Worm (Caenorhabditis elegans) whole organism, L4 larva: Measurements from ENCODE around the gene T08D10.5.

Source experiments
- F37D6.2 ChIP-seq: sonication (generic microtip); optimal IDR thresholded peaks from 2 replicates; lab custom pipeline; 2016; ENCODE audit warnings: mild to moderate bottlenecking, missing genetic modification characterization, missing compliant biosample characterization
- R02D3.7 ChIP-seq: fragments of 150-350 bp; sonication (generic microtip); optimal IDR thresholded peaks from 3 replicates; lab custom pipeline; 2014; ENCODE audit warnings: missing biosample characterization, missing genetic modification characterization
- T26A8.4 ChIP-seq: fragments of 200-800 bp; sonication (Bioruptor generic); IDR thresholded peaks from 2 replicates; pipeline ENCODE4 v1.3.6; 2022; ENCODE audit warnings: missing genetic modification characterization, missing compliant biosample characterization
- Y48G9A.11 ChIP-seq: fragments of 200-800 bp; sonication (Bioruptor generic); IDR thresholded peaks from 2 replicates; pipeline ENCODE4 v1.3.6; 2022; ENCODE audit warnings: missing genetic modification reagents, missing genetic modification characterization, missing compliant biosample characterization
- Y5F2A.4 ChIP-seq: fragments of 200-800 bp; sonication (Bioruptor generic); optimal IDR thresholded peaks from 2 replicates; lab custom pipeline; 2018; ENCODE audit warnings: mild to moderate bottlenecking, missing genetic modification characterization, missing compliant biosample characterization
- aly-2 ChIP-seq: sonication (generic microtip); optimal IDR thresholded peaks from 2 replicates; lab custom pipeline; 2018; ENCODE audit warnings: missing biosample characterization, missing genetic modification characterization
- arid-1 ChIP-seq: fragments of 200-800 bp; sonication (Bioruptor generic); conservative IDR thresholded peaks from 2 replicates; pipeline ENCODE4 v1.3.6; 2022; ENCODE audit warnings: missing genetic modification reagents, missing genetic modification characterization, missing compliant biosample characterization
- ceh-28 ChIP-seq: fragments of 150-350 bp; optimal IDR thresholded peaks from 2 replicates; lab custom pipeline; 2014; ENCODE audit warnings: missing biosample characterization, missing genetic modification reagents, missing genetic modification characterization
- ceh-44 ChIP-seq: fragments of 200-800 bp; sonication (Bioruptor generic); IDR thresholded peaks from 2 replicates; pipeline ENCODE4 v1.3.6; 2022; ENCODE audit warnings: missing genetic modification reagents, missing genetic modification characterization, missing compliant biosample characterization
- ceh-82 ChIP-seq: sonication (generic microtip); optimal IDR thresholded peaks from 2 replicates; lab custom pipeline; 2017; ENCODE audit warnings: missing biosample characterization, missing genetic modification characterization
- cey-2 ChIP-seq: sonication (generic microtip); optimal IDR thresholded peaks from 3 replicates; lab custom pipeline; 2017; ENCODE audit warnings: missing genetic modification characterization, mild to moderate bottlenecking, missing compliant biosample characterization, antibody characterized with exemption, borderline replicate concordance; ENCODE audit not compliant: insufficient read depth
- daf-16 ChIP-seq, 3 experiments: sonication (generic microtip); optimal IDR thresholded peaks; 2 replicates each; lab custom pipeline; 2016 to 2017; ENCODE audit warnings: missing genetic modification characterization in 3 of 3, missing genetic modification reagents in 3 of 3, mild to moderate bottlenecking in 2 of 3, missing compliant biosample characterization in 2 of 3, missing biosample characterization in 1 of 3, moderate library complexity in 1 of 3
- daf-19 ChIP-seq: fragments of 200-800 bp; sonication (Bioruptor generic); conservative IDR thresholded peaks from 2 replicates; pipeline ENCODE4 v1.3.6; 2022; ENCODE audit warnings: missing genetic modification characterization, missing compliant biosample characterization
- duxl-1 ChIP-seq: sonication (generic microtip); optimal IDR thresholded peaks from 2 replicates; lab custom pipeline; 2016; ENCODE audit warnings: mild to moderate bottlenecking, missing genetic modification characterization, moderate library complexity, missing compliant biosample characterization; ENCODE audit not compliant: poor library complexity
- egl-27 ChIP-seq: sonication (generic microtip); optimal IDR thresholded peaks from 3 replicates; lab custom pipeline; 2017; ENCODE audit warnings: missing biosample characterization, missing genetic modification reagents, missing genetic modification characterization
- egl-43 ChIP-seq: fragments of 200-800 bp; sonication (Bioruptor generic); IDR thresholded peaks from 2 replicates; pipeline ENCODE4 v1.3.6; 2022; ENCODE audit warnings: missing genetic modification reagents, missing genetic modification characterization, missing compliant biosample characterization
- gei-8 ChIP-seq: fragments of 200-800 bp; sonication (Bioruptor generic); optimal IDR thresholded peaks from 2 replicates; lab custom pipeline; 2018; ENCODE audit warnings: mild to moderate bottlenecking, missing genetic modification characterization, missing compliant biosample characterization
- hif-1 ChIP-seq, 2 experiments: sonication (generic microtip); optimal IDR thresholded peaks; 2 replicates each; lab custom pipeline; 2016 to 2017; ENCODE audit warnings: missing compliant biosample characterization in 2 of 2, missing genetic modification characterization in 2 of 2, missing genetic modification reagents in 2 of 2, missing genotype in 2 of 2, mild to moderate bottlenecking in 1 of 2
- hlh-11 ChIP-seq: fragments of 200-800 bp; sonication (Bioruptor generic); optimal IDR thresholded peaks from 2 replicates; lab custom pipeline; 2018; ENCODE audit warnings: mild to moderate bottlenecking, missing genetic modification characterization, missing compliant biosample characterization
- hlh-30 ChIP-seq: sonication (generic microtip); optimal IDR thresholded peaks from 2 replicates; lab custom pipeline; 2017; ENCODE audit warnings: antibody characterized with exemption, mild to moderate bottlenecking, missing genetic modification characterization, missing compliant biosample characterization; ENCODE audit not compliant: insufficient read depth
- hmg-1.1 ChIP-seq: fragments of 200-800 bp; sonication (Bioruptor generic); IDR thresholded peaks from 2 replicates; pipeline ENCODE4 v1.3.6; 2022; ENCODE audit warnings: missing genetic modification reagents, missing genetic modification characterization, missing compliant biosample characterization
- lim-7 ChIP-seq: fragments of 200-800 bp; sonication (Bioruptor generic); IDR thresholded peaks from 2 replicates; pipeline ENCODE4 v1.3.6; 2022; ENCODE audit warnings: missing genetic modification characterization, missing compliant biosample characterization
- lin-13 ChIP-seq: fragments of 150-350 bp; optimal IDR thresholded peaks from 2 replicates; lab custom pipeline; 2014; ENCODE audit warnings: missing biosample characterization, missing genetic modification reagents, missing genetic modification characterization
- lir-3 ChIP-seq: sonication (generic microtip); optimal IDR thresholded peaks from 2 replicates; lab custom pipeline; 2016; ENCODE audit warnings: mild to moderate bottlenecking, missing genetic modification characterization, missing compliant biosample characterization
- lsy-2 ChIP-seq, 2 experiments: fragments of 150-350 bp in 1 of 2; sonication (generic microtip) in 1 of 2; optimal IDR thresholded peaks; 2 replicates each; lab custom pipeline; 2014 to 2017; ENCODE audit warnings: missing biosample characterization in 2 of 2, missing genetic modification characterization in 2 of 2
- madf-9 ChIP-seq: fragments of 200-800 bp; sonication (Bioruptor generic); conservative IDR thresholded peaks from 2 replicates; pipeline ENCODE4 v1.3.6; 2022; ENCODE audit warnings: missing genetic modification reagents, missing genetic modification characterization, missing compliant biosample characterization
- mdl-1 ChIP-seq, 2 experiments: fragments of 150-350 bp in 1 of 2; sonication (generic microtip) in 1 of 2; optimal IDR thresholded peaks; 2 replicates each; lab custom pipeline; 2014 to 2017; ENCODE audit warnings: missing biosample characterization in 2 of 2, missing genetic modification characterization in 2 of 2
- mep-1 ChIP-seq: fragments of 150-350 bp; sonication (generic microtip); optimal IDR thresholded peaks from 3 replicates; lab custom pipeline; 2014; ENCODE audit warnings: missing biosample characterization, missing genetic modification characterization
- mes-2 ChIP-seq: sonication (generic microtip); optimal IDR thresholded peaks from 2 replicates; lab custom pipeline; 2016; ENCODE audit warnings: missing genotype, mild to moderate bottlenecking, missing genetic modification characterization, missing compliant biosample characterization; ENCODE audit not compliant: poor library complexity, severe bottlenecking
- mxl-3 ChIP-seq: fragments of 200-800 bp; sonication (Bioruptor generic); optimal IDR thresholded peaks from 2 replicates; lab custom pipeline; 2018; ENCODE audit warnings: mild to moderate bottlenecking, missing genetic modification characterization, missing compliant biosample characterization
- nhr-10 ChIP-seq: fragments of 150-350 bp; optimal IDR thresholded peaks from 2 replicates; lab custom pipeline; 2014; ENCODE audit warnings: missing biosample characterization, missing genetic modification characterization
- nhr-11 ChIP-seq: fragments of 150-350 bp; optimal IDR thresholded peaks from 2 replicates; lab custom pipeline; 2014; ENCODE audit warnings: missing biosample characterization, missing genetic modification characterization
- nhr-111 ChIP-seq: fragments of 200-800 bp; sonication (Bioruptor generic); optimal IDR thresholded peaks from 2 replicates; lab custom pipeline; 2018; ENCODE audit warnings: mild to moderate bottlenecking, missing genetic modification characterization, missing compliant biosample characterization
- nhr-25 ChIP-seq: sonication (generic microtip); optimal IDR thresholded peaks from 2 replicates; lab custom pipeline; 2017; ENCODE audit warnings: missing genetic modification characterization, mild to moderate bottlenecking, missing compliant biosample characterization, antibody characterized with exemption, moderate library complexity, borderline replicate concordance; ENCODE audit not compliant: insufficient read depth
- nhr-41 ChIP-seq: fragments of 200-800 bp; sonication (Bioruptor generic); IDR thresholded peaks from 2 replicates; pipeline ENCODE4 v1.3.6; 2022; ENCODE audit warnings: missing genetic modification reagents, missing genetic modification characterization, missing compliant biosample characterization
- nhr-42 ChIP-seq: fragments of 200-800 bp; sonication (Bioruptor generic); IDR thresholded peaks from 2 replicates; pipeline ENCODE4 v1.3.6; 2022; ENCODE audit warnings: missing genetic modification characterization, missing compliant biosample characterization
- nhr-48 ChIP-seq: sonication (generic microtip); optimal IDR thresholded peaks from 2 replicates; lab custom pipeline; 2016; ENCODE audit warnings: mild to moderate bottlenecking, missing genetic modification characterization, missing compliant biosample characterization
- nhr-76 ChIP-seq: fragments of 150-350 bp; optimal IDR thresholded peaks from 2 replicates; lab custom pipeline; 2014; ENCODE audit warnings: missing biosample characterization, missing genetic modification characterization
- php-3 ChIP-seq: fragments of 200-800 bp; sonication (Bioruptor generic); IDR thresholded peaks from 2 replicates; pipeline ENCODE4 v1.3.6; 2022; ENCODE audit warnings: missing genetic modification reagents, missing genetic modification characterization, missing compliant biosample characterization
- saeg-2 ChIP-seq: fragments of 200-800 bp; sonication (Bioruptor generic); IDR thresholded peaks from 2 replicates; pipeline ENCODE4 v1.3.6; 2022; ENCODE audit warnings: missing genetic modification reagents, missing genetic modification characterization, missing compliant biosample characterization
- sdz-12 ChIP-seq: fragments of 200-800 bp; sonication (Bioruptor generic); optimal IDR thresholded peaks from 2 replicates; lab custom pipeline; 2018; ENCODE audit warnings: mild to moderate bottlenecking, missing genetic modification characterization, missing compliant biosample characterization
- skn-1 ChIP-seq: fragments of 150-350 bp; optimal IDR thresholded peaks from 2 replicates; lab custom pipeline; 2014; ENCODE audit warnings: missing biosample characterization, missing genetic modification characterization
- snpc-4 ChIP-seq: fragments of 150-350 bp; optimal IDR thresholded peaks from 2 replicates; lab custom pipeline; 2014; ENCODE audit warnings: missing biosample characterization, missing genetic modification characterization
- tag-97 ChIP-seq: fragments of 200-800 bp; sonication (Bioruptor generic); IDR thresholded peaks from 2 replicates; pipeline ENCODE4 v1.3.6; 2022; ENCODE audit warnings: missing genetic modification characterization, missing compliant biosample characterization
- vab-7 ChIP-seq: fragments of 200-800 bp; sonication (Bioruptor generic); IDR thresholded peaks from 2 replicates; pipeline ENCODE4 v1.3.6; 2022; ENCODE audit warnings: missing genetic modification reagents, missing genetic modification characterization, missing compliant biosample characterization
- zfp-2 ChIP-seq: sonication (generic microtip); optimal IDR thresholded peaks from 2 replicates; lab custom pipeline; 2016; ENCODE audit warnings: mild to moderate bottlenecking, missing genetic modification characterization, missing compliant biosample characterization
- zip-2 ChIP-seq: fragments of 150-350 bp; optimal IDR thresholded peaks from 2 replicates; lab custom pipeline; 2014; ENCODE audit warnings: missing biosample characterization, missing genetic modification characterization
- ztf-11 ChIP-seq: fragments of 150-350 bp; optimal IDR thresholded peaks from 2 replicates; lab custom pipeline; 2014; ENCODE audit warnings: missing biosample characterization, missing genetic modification characterization

T08D10.5 gene

ce11 chrX:11962050-11962788, 4.9 kb downstream of the T08D10.5 start (continued):
- TF ChIP-seq T26A8.4 (GFP tag; lab: Robert Waterston, UW) = 0 out of 2 replicates have a peak, but pooled peaks have one; percentile 46
- TF ChIP-seq mep-1 (tag; lab: Kevin White, UChicago) = no peak
- TF ChIP-seq arid-1 (GFP tag; lab: Robert Waterston, UW) = no peak
- TF ChIP-seq nhr-10 (tag; lab: Kevin White, UChicago) = no peak
- no peak for TF ChIP-seq ceh-82
- TF ChIP-seq hif-1 (tag; optimal IDR thresholded peaks at IDR 0.05; lab: Kevin White, UChicago) = peak in 1 of 2 experiments; percentile 40
- TF ChIP-seq gei-8 (GFP tag; lab: Kevin White, UChicago) = no peak
- TF ChIP-seq php-3 (GFP tag; lab: Robert Waterston, UW) = peak; percentile 91
- TF ChIP-seq mxl-3 (GFP tag; lab: Kevin White, UChicago) = peak; percentile 39
- TF ChIP-seq egl-43 (GFP tag; lab: Robert Waterston, UW) = no peak
- no peak for TF ChIP-seq ztf-11 (tag; lab: Kevin White, UChicago)
- no peak for TF ChIP-seq aly-2 (tag; lab: Kevin White, UChicago)
- TF ChIP-seq daf-19 (GFP tag; lab: Robert Waterston, UW) = no peak
- no peak for TF ChIP-seq ceh-44 (GFP tag; lab: Robert Waterston, UW)
- TF ChIP-seq egl-27 (tag; lab: Kevin White, UChicago) = no peak
- TF ChIP-seq duxl-1 = no peak
- TF ChIP-seq F37D6.2 (tag; lab: Kevin White, UChicago) = no peak
- TF ChIP-seq nhr-111 (GFP tag; lab: Kevin White, UChicago) = no peak
- 0 out of 2 replicates have a peak, but pooled peaks have one; percentile 4 for TF ChIP-seq madf-9
- no peak for TF ChIP-seq tag-97 (GFP tag; lab: Robert Waterston, UW)
- no peak for TF ChIP-seq nhr-25
- TF ChIP-seq R02D3.7 (tag; lab: Kevin White, UChicago) = no peak
- TF ChIP-seq nhr-11 (tag; lab: Kevin White, UChicago) = no peak
- TF ChIP-seq lsy-2 (tag; optimal IDR thresholded peaks at IDR 0.05; lab: Kevin White, UChicago) = no peak
- 0 out of 2 replicates have a peak, but pooled peaks have one; percentile 6 for TF ChIP-seq saeg-2 (GFP tag; lab: Robert Waterston, UW)
- no peak for TF ChIP-seq skn-1 (tag; lab: Kevin White, UChicago)
- TF ChIP-seq nhr-76 (tag; lab: Kevin White, UChicago) = no peak
- TF ChIP-seq snpc-4 (tag; lab: Kevin White, UChicago) = no peak
- no peak for TF ChIP-seq cey-2
- no peak for TF ChIP-seq vab-7
- peak; percentile 75; the same call in 1 of the 2 replicates for TF ChIP-seq nhr-41 (GFP tag; lab: Robert Waterston, UW)
- no peak for TF ChIP-seq daf-16 (GFP tag; optimal IDR thresholded peaks at IDR 0.05; lab: Kevin White, UChicago)
- peak; percentile 74 for TF ChIP-seq daf-16 (tag; optimal IDR thresholded peaks at IDR 0.05; lab: Kevin White, UChicago)
- no peak for TF ChIP-seq lir-3
- TF ChIP-seq mes-2 (tag; lab: Kevin White, UChicago) = no peak
- no peak for TF ChIP-seq ceh-28 (tag; lab: Kevin White, UChicago)
- TF ChIP-seq mdl-1 (tag; optimal IDR thresholded peaks at IDR 0.05; lab: Kevin White, UChicago) = peak in 1 of 2 experiments; percentile 35
- TF ChIP-seq Y48G9A.11 (GFP tag; lab: Robert Waterston, UW) = no peak
- no peak for TF ChIP-seq Y5F2A.4 (GFP tag; lab: Kevin White, UChicago)
- TF ChIP-seq zfp-2 (tag; lab: Kevin White, UChicago) = no peak
- TF ChIP-seq lim-7 (GFP tag; lab: Robert Waterston, UW) = no peak
- no peak for TF ChIP-seq hlh-30 (tag; lab: Kevin White, UChicago)
- no peak for TF ChIP-seq lin-13 (GFP tag; lab: Kevin White, UChicago)
- no peak for TF ChIP-seq zip-2 (tag; lab: Kevin White, UChicago)
- TF ChIP-seq nhr-48 (tag; lab: Kevin White, UChicago) = peak; percentile 69
- TF ChIP-seq hmg-1.1 = no peak
- peak; percentile 86 for TF ChIP-seq hlh-11 (tag; lab: Kevin White, UChicago)
- no peak for TF ChIP-seq sdz-12 (GFP tag; lab: Kevin White, UChicago)
- 0 out of 2 replicates have a peak, but pooled peaks have one; percentile 16 for TF ChIP-seq nhr-42 (GFP tag; lab: Robert Waterston, UW)
